Fruit fly (Drosophila melanogaster): Measurements from ENCODE around the gene CG6462.

CG6462 gene

dm6 chr3L:6034916-6035315, 2.0 kb upstream of the CG6462 start, which contains the start of gene yip7:
Gene yip7 (plus strand): TSS chr3L:6035216.
- no peak for TF ChIP-seq CG17801 (GFP tag; optimal IDR thresholded peaks at IDR 0.05; ENCODE audit: partially characterized antibody)

- TF ChIP-seq CG17801 (GFP tag; optimal IDR thresholded peaks at IDR 0.05; ENCODE audit: partially characterized antibody) = no peak
Observed at dm6 chr3L:6036141-6036540, 770 bp upstream of the CG6462 start.

dm6 chr3L:6038720-6039205, 1.9 kb downstream of the CG6462 start, which contains the start of gene Jon65Aiv:
Gene Jon65Aiv (plus strand): TSS chr3L:6039155.
- TF ChIP-seq CG17801 (GFP tag; optimal IDR thresholded peaks at IDR 0.05; ENCODE audit: partially characterized antibody) = no peak

- no peak for TF ChIP-seq CG17801 (GFP tag; optimal IDR thresholded peaks at IDR 0.05; ENCODE audit: partially characterized antibody)
Observed at dm6 chr3L:6050230-6050807, 13.4 kb downstream of the CG6462 start, which contains the start of gene Jon65Aiii. Gene Jon65Aiii (plus strand): TSS chr3L:6050757.

- no peak for TF ChIP-seq CG17801 (GFP tag; optimal IDR thresholded peaks at IDR 0.05; ENCODE audit: partially characterized antibody)
Observed at dm6 chr3L:6052021-6052420, 15.1 kb downstream of the CG6462 start, which contains the start of gene Jon65Aii. Gene Jon65Aii (plus strand): TSS chr3L:6052321.

dm6 chr3L:6054343-6054742, 17.4 kb downstream of the CG6462 start, which contains the start of gene Jon65Ai:
Gene Jon65Ai (minus strand): TSS chr3L:6054443.
- no peak for TF ChIP-seq CG17801 (GFP tag; optimal IDR thresholded peaks at IDR 0.05; ENCODE audit: partially characterized antibody)

- TF ChIP-seq CG17801 (GFP tag; optimal IDR thresholded peaks at IDR 0.05; ENCODE audit: partially characterized antibody) = no peak
Observed at dm6 chr3L:6054803-6055202, 17.9 kb downstream of the CG6462 start, which contains the start of gene tant. Gene tant (plus strand): TSS chr3L:6055136.

dm6 chr3L:6059062-6059708, 22.3 kb downstream of the CG6462 start, which contains the start of gene CG6592:
Gene CG6592 (plus strand): TSS chr3L:6059658.
- no peak for TF ChIP-seq CG17801 (GFP tag; optimal IDR thresholded peaks at IDR 0.05; ENCODE audit: partially characterized antibody)

dm6 chr3L:6062860-6063607, 26.1 kb downstream of the CG6462 start, which contains the start of gene CG10472:
Gene CG10472 (minus strand): TSS chr3L:6062910.
- no peak for TF ChIP-seq CG17801 (GFP tag; optimal IDR thresholded peaks at IDR 0.05; ENCODE audit: partially characterized antibody)

- TF ChIP-seq CG17801 (GFP tag; optimal IDR thresholded peaks at IDR 0.05; ENCODE audit: partially characterized antibody) = no peak
Observed at dm6 chr3L:6065881-6066389, 29.0 kb downstream of the CG6462 start, which contains the start of gene CG42269. Gene CG42269 (plus strand): TSS chr3L:6066296.

dm6 chr3L:6068178-6068577, 31.3 kb downstream of the CG6462 start:
- no peak for TF ChIP-seq CG17801 (GFP tag; optimal IDR thresholded peaks at IDR 0.05; ENCODE audit: partially characterized antibody)

dm6 chr3L:6070119-6070518, 33.2 kb downstream of the CG6462 start:
- TF ChIP-seq CG17801 (GFP tag; optimal IDR thresholded peaks at IDR 0.05; ENCODE audit: partially characterized antibody) = no peak

dm6 chr3L:6071454-6072189, 34.7 kb downstream of the CG6462 start, which contains the start of gene CG6602:
Gene CG6602 (plus strand): TSS chr3L:6072139.
- TF ChIP-seq CG17801 (GFP tag; optimal IDR thresholded peaks at IDR 0.05; ENCODE audit: partially characterized antibody) = peak; percentile 48

- TF ChIP-seq CG17801 (GFP tag; optimal IDR thresholded peaks at IDR 0.05; ENCODE audit: partially characterized antibody) = peak; percentile 55
Observed at dm6 chr3L:6074975-6075692, 38.2 kb downstream of the CG6462 start, which contains the start of the genes CG13295 and CG6610. Gene CG13295 (minus strand): TSS chr3L:6075245. Gene CG6610 (plus strand): TSS chr3L:6075536.
